Worm (Caenorhabditis elegans) whole organism, L4/young adult: ENCODE measurements around the gene fbxa-199.

Experiments used
- dao-5 ChIP-seq: sonication (generic microtip); optimal IDR thresholded peaks from 2 replicates; lab custom pipeline; 2016; ENCODE audit warnings: missing genotype, missing genetic modification characterization, moderate library complexity, missing compliant biosample characterization
- him-1 ChIP-seq: sonication (generic microtip); optimal IDR thresholded peaks from 2 replicates; lab custom pipeline; 2016; ENCODE audit warnings: missing genotype, missing genetic modification reagents, missing genetic modification characterization, missing compliant biosample characterization

ce11 chrV:15444188-15444587, 45.6 kb upstream of the fbxa-199 start, which contains the start of gene T26H5.11:
- TF ChIP-seq him-1 (tag; lab: Kevin White, UChicago) (no peak), dao-5 (tag; lab: Kevin White, UChicago) (no peak)
